Worm (Caenorhabditis elegans): ENCODE measurements around the gene Y6D1A.2.

The Y6D1A.2 gene

ce11 chrII:11849572-11849971 lies 29.8 kb upstream of the Y6D1A.2 start:
- TF ChIP-seq ceh-24 (tag; optimal IDR thresholded peaks at IDR 0.05), result no peak
- TF ChIP-seq ref-2 (tag; optimal IDR thresholded peaks at IDR 0.05), result no peak
- TF ChIP-seq ceh-9 (tag; optimal IDR thresholded peaks at IDR 0.05), result no peak

ce11 chrII:11845954-11846353 lies 26.2 kb upstream of the Y6D1A.2 start:
- TF ChIP-seq hlh-13 (GFP tag; optimal IDR thresholded peaks at IDR 0.05), result no peak
- no peak for TF ChIP-seq pha-4 (tag; optimal IDR thresholded peaks at IDR 0.05)
- TF ChIP-seq ets-4 (tag; optimal IDR thresholded peaks at IDR 0.05), result no peak
- no peak for TF ChIP-seq dve-1 (tag; optimal IDR thresholded peaks at IDR 0.05)
- no peak for TF ChIP-seq ceh-22 (tag; optimal IDR thresholded peaks at IDR 0.05)
- no peak for TF ChIP-seq ceh-9 (tag; optimal IDR thresholded peaks at IDR 0.05)
- TF ChIP-seq ceh-24 (tag; optimal IDR thresholded peaks at IDR 0.05), result no peak
- no peak for TF ChIP-seq mec-3 (tag; optimal IDR thresholded peaks at IDR 0.05; ENCODE audit: borderline replicate concordance)
- TF ChIP-seq pros-1 (tag; optimal IDR thresholded peaks at IDR 0.05), result no peak
- TF ChIP-seq fax-1 (tag; optimal IDR thresholded peaks at IDR 0.05), result no peak
- no peak for TF ChIP-seq C38D4.7 (GFP tag; optimal IDR thresholded peaks at IDR 0.05)
- no peak for TF ChIP-seq madf-2 (tag; optimal IDR thresholded peaks at IDR 0.05)
- TF ChIP-seq fkh-10 (GFP tag; optimal IDR thresholded peaks at IDR 0.05), result no peak
- TF ChIP-seq npax-4 (tag; optimal IDR thresholded peaks at IDR 0.05), result no peak

ce11 chrII:11844984-11845383 lies 25.3 kb upstream of the Y6D1A.2 start:
- TF ChIP-seq pha-4 (tag; optimal IDR thresholded peaks at IDR 0.05), result no peak
- no peak for TF ChIP-seq ceh-31 (tag; optimal IDR thresholded peaks at IDR 0.05)
- TF ChIP-seq sdc-2 (tag; optimal IDR thresholded peaks at IDR 0.05), result peak; percentile 7
- TF ChIP-seq ceh-30 (tag; optimal IDR thresholded peaks at IDR 0.05), result no peak
- no peak for TF ChIP-seq pax-1 (tag; optimal IDR thresholded peaks at IDR 0.05)
- TF ChIP-seq syd-9 (tag; optimal IDR thresholded peaks at IDR 0.05), result no peak
- no peak for TF ChIP-seq K09A11.1 (tag; optimal IDR thresholded peaks at IDR 0.05; ENCODE audit: insufficient read depth)

ce11 chrII:11844072-11844471 lies 24.3 kb upstream of the Y6D1A.2 start:
- TF ChIP-seq ahr-1 (tag; optimal IDR thresholded peaks at IDR 0.05) (no peak), dve-1 (tag; optimal IDR thresholded peaks at IDR 0.05) (no peak), syd-9 (tag; optimal IDR thresholded peaks at IDR 0.05) (no peak), madf-2 (tag; optimal IDR thresholded peaks at IDR 0.05) (no peak), ceh-2 (tag; optimal IDR thresholded peaks at IDR 0.05) (no peak), pha-4 (tag; optimal IDR thresholded peaks at IDR 0.05) (no peak), ceh-31 (tag; optimal IDR thresholded peaks at IDR 0.05) (no peak), pag-3 (tag; optimal IDR thresholded peaks at IDR 0.05; ENCODE audit: borderline replicate concordance) (no peak), C38D4.7 (GFP tag; optimal IDR thresholded peaks at IDR 0.05) (no peak), hlh-6 (tag; optimal IDR thresholded peaks at IDR 0.05) (no peak)

- no peak for TF ChIP-seq mec-3 (tag; optimal IDR thresholded peaks at IDR 0.05; ENCODE audit: borderline replicate concordance)
- TF ChIP-seq pros-1 (tag; optimal IDR thresholded peaks at IDR 0.05), result no peak
- TF ChIP-seq fax-1 (tag; optimal IDR thresholded peaks at IDR 0.05), result no peak
- no peak for TF ChIP-seq C08G9.2 (tag; optimal IDR thresholded peaks at IDR 0.05)
- TF ChIP-seq unc-55 (GFP tag; optimal IDR thresholded peaks at IDR 0.05), result no peak
- no peak for TF ChIP-seq unc-86 (tag; optimal IDR thresholded peaks at IDR 0.05)
- TF ChIP-seq dmd-4 (tag; optimal IDR thresholded peaks at IDR 0.05; ENCODE audit: borderline replicate concordance), result no peak
- TF ChIP-seq nhr-11 (tag; optimal IDR thresholded peaks at IDR 0.05), result no peak
- no peak for TF ChIP-seq K02D7.2 (tag; optimal IDR thresholded peaks at IDR 0.05)
Measured at ce11 chrII:11843441-11843840, 23.7 kb upstream of the Y6D1A.2 start.

ce11 chrII:11842766-11843165 lies 23.0 kb upstream of the Y6D1A.2 start:
- TF ChIP-seq hlh-30 (tag; optimal IDR thresholded peaks at IDR 0.05; ENCODE audit: insufficient read depth) (no peak), ceh-6 (GFP tag; optimal IDR thresholded peaks at IDR 0.05) (no peak), unc-55 (GFP tag; optimal IDR thresholded peaks at IDR 0.05) (no peak), zip-5 (tag; optimal IDR thresholded peaks at IDR 0.05) (no peak), odd-2 (tag; optimal IDR thresholded peaks at IDR 0.05) (no peak), npax-4 (tag; optimal IDR thresholded peaks at IDR 0.05) (no peak), ceh-24 (tag; optimal IDR thresholded peaks at IDR 0.05) (no peak), hlh-13 (GFP tag; optimal IDR thresholded peaks at IDR 0.05) (no peak), nhr-11 (tag; optimal IDR thresholded peaks at IDR 0.05) (no peak), hlh-15 (tag; optimal IDR thresholded peaks at IDR 0.05) (no peak), eyg-1 (tag; optimal IDR thresholded peaks at IDR 0.05) (no peak), C38D4.7 (GFP tag; optimal IDR thresholded peaks at IDR 0.05) (no peak), gmeb-2 (tag; optimal IDR thresholded peaks at IDR 0.05) (no peak), unc-42 (tag; optimal IDR thresholded peaks at IDR 0.05) (no peak), ref-2 (tag; optimal IDR thresholded peaks at IDR 0.05) (no peak), unc-86 (tag; optimal IDR thresholded peaks at IDR 0.05) (no peak)

Data from whole organism, late embryonic.